Worm (Caenorhabditis elegans) whole organism, L3 larva: ENCODE measurements around the gene famk-1.
A peak's percentile ranks its signal among the peaks of the same experiment; 100 is the strongest.

ENCODE experiments used
- ZK546.5 ChIP-seq: sonication (generic microtip); optimal IDR thresholded peaks from 2 replicates; lab custom pipeline; 2017; ENCODE audit warnings: missing biosample characterization, missing genetic modification characterization
- aly-2 ChIP-seq: fragments of 150-350 bp; optimal IDR thresholded peaks from 2 replicates; lab custom pipeline; 2014; ENCODE audit warnings: missing biosample characterization, missing genetic modification characterization
- ama-1 ChIP-seq: fragments of 150-350 bp; optimal IDR thresholded peaks from 2 replicates; lab custom pipeline; 2018
- ceh-16 ChIP-seq: sonication (generic microtip); optimal IDR thresholded peaks from 2 replicates; lab custom pipeline; 2017; ENCODE audit warnings: missing biosample characterization, missing genetic modification characterization
- ceh-82 ChIP-seq: fragments of 150-350 bp; optimal IDR thresholded peaks from 2 replicates; lab custom pipeline; 2014; ENCODE audit warnings: missing biosample characterization, missing genetic modification characterization
- ceh-9 ChIP-seq: sonication (generic microtip); optimal IDR thresholded peaks from 2 replicates; lab custom pipeline; 2018; ENCODE audit warnings: missing biosample characterization, missing genetic modification characterization
- daf-12 ChIP-seq: fragments of 150-350 bp; optimal IDR thresholded peaks from 2 replicates; lab custom pipeline; 2014; ENCODE audit warnings: missing biosample characterization, missing genetic modification reagents, missing genetic modification characterization
- elt-1 ChIP-seq: fragments of 150-350 bp; optimal IDR thresholded peaks from 2 replicates; lab custom pipeline; 2014; ENCODE audit warnings: missing biosample characterization, missing genetic modification characterization
- elt-2 ChIP-seq: sonication (generic microtip); optimal IDR thresholded peaks from 2 replicates; lab custom pipeline; 2016; ENCODE audit warnings: missing genetic modification reagents, mild to moderate bottlenecking, missing genetic modification characterization, missing compliant biosample characterization
- eor-1 ChIP-seq, 2 experiments: fragments of 150-350 bp; optimal IDR thresholded peaks; 2 replicates each; lab custom pipeline; 2014 to 2018; ENCODE audit warnings: missing biosample characterization in 2 of 2, missing genetic modification characterization in 2 of 2
- hmg-11 ChIP-seq: sonication (generic microtip); optimal IDR thresholded peaks from 2 replicates; lab custom pipeline; 2016; ENCODE audit warnings: missing genetic modification characterization, missing compliant biosample characterization
- jun-1 ChIP-seq: fragments of 150-350 bp; optimal IDR thresholded peaks from 2 replicates; lab custom pipeline; 2014; ENCODE audit warnings: missing biosample characterization, missing genetic modification reagents, missing genetic modification characterization
- lin-15B ChIP-seq: fragments of 150-350 bp; optimal IDR thresholded peaks from 2 replicates; lab custom pipeline; 2014; ENCODE audit warnings: missing biosample characterization, missing genetic modification characterization
- lin-39 ChIP-seq: fragments of 150-350 bp; optimal IDR thresholded peaks from 2 replicates; lab custom pipeline; 2018; ENCODE audit warnings: missing biosample characterization, missing genetic modification reagents, missing genetic modification characterization
- mdl-1 ChIP-seq: fragments of 150-350 bp; optimal IDR thresholded peaks from 2 replicates; lab custom pipeline; 2014; ENCODE audit warnings: missing biosample characterization, missing genetic modification characterization
- nfya-1 ChIP-seq: sonication (generic microtip); optimal IDR thresholded peaks from 2 replicates; lab custom pipeline; 2017; ENCODE audit warnings: missing genetic modification characterization, mild to moderate bottlenecking, missing compliant biosample characterization, antibody characterized with exemption, moderate library complexity; ENCODE audit not compliant: insufficient read depth
- nhr-12 ChIP-seq: fragments of 150-350 bp; optimal IDR thresholded peaks from 2 replicates; lab custom pipeline; 2014; ENCODE audit warnings: missing biosample characterization, missing genetic modification characterization
- nhr-23 ChIP-seq: fragments of 150-350 bp; optimal IDR thresholded peaks from 2 replicates; lab custom pipeline; 2014; ENCODE audit warnings: missing biosample characterization, missing genetic modification reagents, missing genetic modification characterization
- nhr-25 ChIP-seq: sonication (generic microtip); optimal IDR thresholded peaks from 2 replicates; lab custom pipeline; 2017; ENCODE audit warnings: missing biosample characterization, missing genetic modification characterization
- nhr-28 ChIP-seq: fragments of 150-350 bp; optimal IDR thresholded peaks from 2 replicates; lab custom pipeline; 2014; ENCODE audit warnings: missing biosample characterization, missing genetic modification characterization
- nhr-43 ChIP-seq: sonication (generic microtip); optimal IDR thresholded peaks from 2 replicates; lab custom pipeline; 2016; ENCODE audit warnings: mild to moderate bottlenecking, missing genetic modification characterization, missing compliant biosample characterization; ENCODE audit not compliant: poor library complexity, severe bottlenecking
- nhr-67 ChIP-seq: fragments of 150-350 bp; optimal IDR thresholded peaks from 2 replicates; lab custom pipeline; 2014; ENCODE audit warnings: missing biosample characterization, missing genetic modification characterization
- nhr-76 ChIP-seq: fragments of 150-350 bp; sonication (generic microtip); optimal IDR thresholded peaks from 5 replicates; lab custom pipeline; 2014; ENCODE audit warnings: missing biosample characterization, missing genetic modification characterization
- nhr-77 ChIP-seq: fragments of 150-350 bp; optimal IDR thresholded peaks from 2 replicates; lab custom pipeline; 2014; ENCODE audit warnings: missing biosample characterization, missing genetic modification characterization
- pha-4 ChIP-seq: fragments of 150-350 bp; optimal IDR thresholded peaks from 2 replicates; lab custom pipeline; 2014; ENCODE audit warnings: missing biosample characterization, missing genetic modification reagents, missing genetic modification characterization
- sea-2 ChIP-seq: fragments of 150-350 bp; sonication (generic microtip); optimal IDR thresholded peaks from 4 replicates; lab custom pipeline; 2014; ENCODE audit warnings: missing biosample characterization, missing genetic modification reagents, missing genetic modification characterization
- skn-1 ChIP-seq: fragments of 150-350 bp; optimal IDR thresholded peaks from 2 replicates; lab custom pipeline; 2014; ENCODE audit warnings: missing biosample characterization, missing genetic modification characterization
- unc-39 ChIP-seq: sonication (generic microtip); optimal IDR thresholded peaks from 4 replicates; lab custom pipeline; 2017; ENCODE audit warnings: missing biosample characterization, missing genetic modification characterization
- unc-62 ChIP-seq: fragments of 150-350 bp; sonication (generic microtip); optimal IDR thresholded peaks from 4 replicates; lab custom pipeline; 2014; ENCODE audit warnings: missing biosample characterization, missing genetic modification reagents, missing genetic modification characterization
- ztf-11 ChIP-seq: fragments of 150-350 bp; optimal IDR thresholded peaks from 2 replicates; lab custom pipeline; 2014; ENCODE audit warnings: missing biosample characterization, missing genetic modification characterization

famk-1 gene

DNA sequence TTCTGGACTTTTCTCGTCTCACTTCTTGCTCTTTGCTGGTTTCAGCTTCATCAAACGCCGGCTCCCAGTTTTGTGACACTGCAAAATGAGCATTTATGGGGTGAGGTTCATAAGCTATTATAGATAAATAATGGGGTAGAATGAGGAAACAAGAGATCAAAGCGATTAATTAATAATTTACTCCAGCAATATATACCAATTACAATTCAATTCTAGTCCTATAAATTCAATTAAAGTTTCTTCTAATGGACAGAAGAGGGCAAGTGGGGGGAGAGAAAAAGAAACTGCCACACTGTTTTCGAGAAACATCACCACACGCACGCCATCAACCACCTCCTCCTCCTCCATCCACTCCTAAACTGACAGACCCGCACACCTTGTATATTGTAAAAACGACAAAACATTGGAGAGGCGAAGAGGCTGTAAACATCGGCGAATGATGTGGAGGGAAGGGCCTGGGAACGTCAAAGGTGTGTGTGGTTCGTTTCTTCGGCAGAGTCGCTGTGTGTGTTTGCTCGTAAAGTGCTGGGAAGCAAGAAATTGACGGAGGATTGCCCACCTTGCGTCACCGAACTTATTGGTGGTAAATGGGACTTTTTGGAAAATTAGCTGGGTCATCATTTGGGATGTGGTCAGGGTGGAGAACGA is at the start of gene famk-1, which contains the start of gene H03A11.13:
TSS of gene famk-1 (minus strand) at position 78 of the 648 bp plus-strand sequence.
TSS of gene H03A11.13 (minus strand) at position 51 of the 648 bp plus-strand sequence.
- TF ChIP-seq pha-4 (peak; percentile 19), ZK546.5 (tag; lab: Kevin White, UChicago) (no peak)

DNA sequence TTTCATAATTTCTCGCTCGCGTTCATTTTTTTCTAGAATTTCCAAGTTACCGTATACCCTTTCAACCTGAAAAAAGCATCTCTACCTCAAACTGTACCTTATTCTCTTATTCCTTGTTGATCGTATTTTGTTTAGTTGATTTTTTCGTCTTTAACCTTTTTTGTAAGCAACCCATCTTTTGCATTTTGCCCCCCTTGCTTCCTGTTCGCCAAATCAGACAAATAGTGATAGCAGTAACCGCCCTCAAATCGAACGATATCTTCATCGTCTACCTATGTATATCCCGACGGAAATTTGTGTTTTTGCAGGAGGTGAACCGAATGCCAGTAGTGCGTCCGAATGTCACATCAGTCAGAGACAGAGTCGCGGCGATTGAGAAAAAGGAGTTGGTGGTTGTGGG is 49.4 kb upstream of the famk-1 start, which contains the start of gene F46F2.5:
TSS of gene F46F2.5 (plus strand) at position 301 of the 400 bp plus-strand sequence.
- no peak for TF ChIP-seq nfya-1 (tag; lab: Kevin White, UChicago)
- no peak for TF ChIP-seq nhr-28 (tag; lab: Kevin White, UChicago)
- TF ChIP-seq unc-62 (GFP tag; lab: Kevin White, UChicago): no peak
- TF ChIP-seq ztf-11 (tag; lab: Kevin White, UChicago): no peak
- TF ChIP-seq aly-2 (tag; lab: Kevin White, UChicago): no peak
- no peak for TF ChIP-seq ceh-9 (tag; lab: Kevin White, UChicago)
- TF ChIP-seq nhr-77 (tag; lab: Kevin White, UChicago): no peak
- TF ChIP-seq elt-2: no peak
- TF ChIP-seq nhr-43: no peak
- no peak for TF ChIP-seq hmg-11 (tag; lab: Kevin White, UChicago)
- no peak for TF ChIP-seq ceh-16 (tag; lab: Kevin White, UChicago)
- no peak for TF ChIP-seq lin-15B
- TF ChIP-seq sea-2 (GFP tag; lab: Kevin White, UChicago): no peak
- TF ChIP-seq nhr-25 (tag; lab: Kevin White, UChicago): no peak
- no peak for TF ChIP-seq nhr-67 (tag; lab: Kevin White, UChicago)
- no peak for TF ChIP-seq skn-1
- TF ChIP-seq, all 47 proteins: peak for 0

ce11 chrX:15259947-15260687 is 47.1 kb upstream of the famk-1 start, which contains the start of gene F46F2.3:
Gene F46F2.3 (minus strand): TSS chrX:15260287.
- TF ChIP-seq nhr-12 (tag; lab: Kevin White, UChicago) (no peak), nhr-76 (no peak), nhr-77 (tag; lab: Kevin White, UChicago) (no peak), nhr-25 (tag; lab: Kevin White, UChicago) (peak; percentile 45)

DNA sequence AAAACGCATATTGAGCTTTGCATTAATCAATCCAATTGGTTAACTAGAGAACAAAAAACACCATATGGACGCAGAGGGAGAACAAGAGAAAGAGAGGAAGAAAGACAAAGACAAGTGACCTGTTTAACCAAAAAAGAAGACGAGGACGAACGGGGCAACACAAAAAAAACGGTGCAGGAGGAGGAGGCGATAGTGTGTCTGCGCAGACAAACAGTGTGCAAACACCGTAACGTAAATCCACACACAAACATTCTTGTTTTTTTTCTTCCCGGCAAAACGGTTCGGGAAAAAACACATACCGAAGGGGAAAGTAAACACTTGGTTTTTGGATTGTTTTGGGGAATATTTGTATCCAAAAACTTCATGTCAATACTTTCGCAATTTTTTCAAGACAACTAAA is 33.5 kb upstream of the famk-1 start:
- no peak for TF ChIP-seq daf-12 (tag; lab: Kevin White, UChicago)
- TF ChIP-seq nhr-23 (tag; lab: Kevin White, UChicago): peak; percentile 57
- TF ChIP-seq ceh-82 (tag; lab: Kevin White, UChicago): no peak
- TF ChIP-seq nhr-25 (tag; lab: Kevin White, UChicago): peak; percentile 78
- no peak for TF ChIP-seq eor-1 (tag; optimal IDR thresholded peaks at IDR 0.05; lab: Kevin White, UChicago)
- TF ChIP-seq ama-1 (lab: Kevin White, UChicago): no peak
- peak; percentile 90 for TF ChIP-seq pha-4
- no peak for TF ChIP-seq lin-39

DNA sequence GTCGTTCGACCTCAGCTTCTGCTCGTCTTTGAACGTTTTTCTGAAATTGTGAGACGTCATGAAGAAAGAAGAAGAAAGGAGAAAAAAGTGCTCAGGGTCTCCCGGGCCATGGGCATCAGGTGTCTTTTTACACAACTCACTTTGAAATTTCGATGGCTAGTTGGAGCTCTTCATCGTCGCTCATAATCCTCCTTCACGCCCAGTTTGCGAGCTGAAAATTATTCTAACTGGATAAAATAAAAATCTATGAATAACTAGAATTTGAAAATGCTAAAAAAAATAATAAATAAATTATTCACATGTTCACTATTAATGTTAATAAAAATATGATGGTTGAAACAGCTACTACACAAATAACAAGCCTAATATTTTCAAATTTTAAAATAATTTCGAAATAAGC is 33.1 kb upstream of the famk-1 start, which contains the start of gene piki-1:
TSS of gene piki-1 (minus strand) at position 218 of the 400 bp plus-strand sequence.
- TF ChIP-seq unc-39 (tag; lab: Kevin White, UChicago): no peak
- TF ChIP-seq nhr-77 (tag; lab: Kevin White, UChicago): no peak

ce11 chrX:15242726-15243125 is 29.7 kb upstream of the famk-1 start:
- TF ChIP-seq nhr-77 (tag; lab: Kevin White, UChicago): no peak
- no peak for TF ChIP-seq pha-4
- no peak for TF ChIP-seq lin-15B
- TF ChIP-seq eor-1 (tag; optimal IDR thresholded peaks at IDR 0.05; lab: Kevin White, UChicago): no peak
- no peak for TF ChIP-seq ceh-9 (tag; lab: Kevin White, UChicago)
- TF ChIP-seq mdl-1 (tag; lab: Kevin White, UChicago): no peak
- TF ChIP-seq ceh-82 (tag; lab: Kevin White, UChicago): no peak
- TF ChIP-seq nhr-23 (tag; lab: Kevin White, UChicago): no peak
- TF ChIP-seq skn-1: no peak
- TF ChIP-seq elt-1 (tag; lab: Kevin White, UChicago): no peak
- no peak for TF ChIP-seq jun-1 (tag; lab: Kevin White, UChicago)
